Fruit fly (Drosophila melanogaster) whole organism, embryonic: ENCODE data around the gene HemK2.
A peak's percentile ranks its signal among the peaks of the same experiment; 100 is the strongest.

Experiments used
- Aef1 ChIP-seq: fragments of 200-800 bp; sonication (Bioruptor generic); IDR thresholded peaks from 3 replicates; pipeline ENCODE4 v1.3.6; 2022; ENCODE audit warnings: missing biosample characterization, missing genetic modification characterization
- CG10267 ChIP-seq: fragments of 200-800 bp; sonication (Bioruptor generic); optimal IDR thresholded peaks from 2 replicates; lab custom pipeline; 2018; ENCODE audit warnings: missing biosample characterization, mild to moderate bottlenecking, missing genetic modification characterization, moderate library complexity
- CG10321 ChIP-seq: fragments of 200-800 bp; sonication (Bioruptor generic); IDR thresholded peaks from 2 replicates; pipeline ENCODE4 v1.3.6; 2022; ENCODE audit warnings: missing biosample characterization, missing genetic modification characterization
- CG11085 ChIP-seq: fragments of 200-800 bp; sonication (Bioruptor generic); IDR thresholded peaks from 2 replicates; pipeline ENCODE4 v1.3.6; 2022; ENCODE audit warnings: missing biosample characterization, missing genetic modification characterization
- CG13424 ChIP-seq: fragments of 200-800 bp; sonication (Bioruptor generic); optimal IDR thresholded peaks from 2 replicates; lab custom pipeline; 2019; ENCODE audit warnings: missing biosample characterization, mild to moderate bottlenecking, missing genetic modification characterization, moderate library complexity
- CG14441 ChIP-seq: fragments of 200-800 bp; sonication (Bioruptor generic); IDR thresholded peaks from 2 replicates; pipeline ENCODE4 v1.3.6; 2022; ENCODE audit warnings: missing biosample characterization, missing genetic modification characterization
- CG14965 ChIP-seq: fragments of 200-800 bp; sonication (Bioruptor generic); optimal IDR thresholded peaks from 2 replicates; lab custom pipeline; 2016; ENCODE audit warnings: missing biosample characterization, missing genetic modification characterization, borderline replicate concordance
- CG16779 ChIP-seq: fragments of 200-800 bp; sonication (Bioruptor generic); IDR thresholded peaks from 2 replicates; pipeline ENCODE4 v1.3.6; 2022; ENCODE audit warnings: missing biosample characterization, missing genetic modification characterization
- CG16863 ChIP-seq: fragments of 200-800 bp; sonication (Bioruptor generic); optimal IDR thresholded peaks from 3 replicates; lab custom pipeline; 2016; ENCODE audit warnings: missing biosample characterization, missing genetic modification characterization
- CG17829 ChIP-seq: fragments of 200-800 bp; optimal IDR thresholded peaks from 2 replicates; lab custom pipeline; 2019; ENCODE audit warnings: missing biosample characterization, mild to moderate bottlenecking, missing genetic modification characterization, moderate library complexity
- CG17912 ChIP-seq: fragments of 200-800 bp; sonication (Bioruptor generic); optimal IDR thresholded peaks from 2 replicates; lab custom pipeline; 2018; ENCODE audit warnings: missing biosample characterization, mild to moderate bottlenecking, missing genetic modification characterization
- CG18599 ChIP-seq: fragments of 200-800 bp; sonication (Bioruptor generic); optimal IDR thresholded peaks from 3 replicates; lab custom pipeline; 2017; ENCODE audit warnings: missing biosample characterization, missing genetic modification characterization, mild to moderate bottlenecking, moderate library complexity, missing genetic modification reagents
- CG31224 ChIP-seq: fragments of 200-800 bp; sonication (Bioruptor generic); IDR thresholded peaks from 2 replicates; pipeline ENCODE4 v1.3.6; 2022; ENCODE audit warnings: missing biosample characterization, missing genetic modification characterization
- CG31365 ChIP-seq: fragments of 200-800 bp; sonication (Bioruptor generic); optimal IDR thresholded peaks from 2 replicates; lab custom pipeline; 2018; ENCODE audit warnings: missing biosample characterization, mild to moderate bottlenecking, missing genetic modification characterization
- CG31441 ChIP-seq: fragments of 200-800 bp; sonication (Bioruptor generic); IDR thresholded peaks from 2 replicates; pipeline ENCODE4 v1.3.6; 2022; ENCODE audit warnings: missing biosample characterization, missing genetic modification characterization
- CG3995 ChIP-seq: fragments of 200-800 bp; sonication (Bioruptor generic); optimal IDR thresholded peaks from 3 replicates; lab custom pipeline; 2016; ENCODE audit warnings: missing biosample characterization, missing genetic modification characterization
- CG4282 ChIP-seq: fragments of 200-800 bp; sonication (Bioruptor generic); optimal IDR thresholded peaks from 2 replicates; lab custom pipeline; 2016; ENCODE audit warnings: missing biosample characterization, missing genetic modification characterization
- CG4404 ChIP-seq: fragments of 200-800 bp; sonication (Bioruptor generic); IDR thresholded peaks from 2 replicates; pipeline ENCODE4 v1.3.6; 2022; ENCODE audit warnings: missing biosample characterization, missing genetic modification characterization
- CG4617 ChIP-seq: fragments of 200-800 bp; sonication (Bioruptor generic); optimal IDR thresholded peaks from 3 replicates; lab custom pipeline; 2016; ENCODE audit warnings: missing biosample characterization, missing genetic modification characterization, borderline replicate concordance
- CG5953 ChIP-seq: fragments of 200-800 bp; sonication (Bioruptor generic); IDR thresholded peaks from 2 replicates; pipeline ENCODE4 v1.3.6; 2022; ENCODE audit warnings: missing biosample characterization, missing genetic modification characterization
- CG7357 ChIP-seq: fragments of 200-800 bp; sonication (Bioruptor generic); IDR thresholded peaks from 3 replicates; pipeline ENCODE4 v1.3.6; 2022; ENCODE audit warnings: missing biosample characterization, missing genetic modification characterization
- CG9876 ChIP-seq: fragments of 200-800 bp; sonication (Bioruptor generic); optimal IDR thresholded peaks from 2 replicates; lab custom pipeline; 2016; ENCODE audit warnings: missing biosample characterization, missing genetic modification characterization
- CHES-1-like ChIP-seq: fragments of 200-800 bp; sonication (Bioruptor generic); optimal IDR thresholded peaks from 2 replicates; lab custom pipeline; 2016; ENCODE audit warnings: missing biosample characterization, missing genetic modification characterization
- Deaf1 ChIP-seq: fragments of 200-800 bp; optimal IDR thresholded peaks from 3 replicates; lab custom pipeline; 2019; ENCODE audit warnings: missing biosample characterization, mild to moderate bottlenecking, missing genetic modification characterization, moderate library complexity
- Fer3 ChIP-seq: fragments of 200-800 bp; sonication (Bioruptor generic); optimal IDR thresholded peaks from 2 replicates; lab custom pipeline; 2018; ENCODE audit warnings: missing biosample characterization, mild to moderate bottlenecking, missing genetic modification characterization, moderate library complexity
- Myb ChIP-seq: fragments of 200-800 bp; sonication (Bioruptor generic); optimal IDR thresholded peaks from 2 replicates; lab custom pipeline; 2016; ENCODE audit warnings: missing biosample characterization, missing genetic modification characterization
- NC2α ChIP-seq: fragments of 200-800 bp; sonication (Bioruptor generic); optimal IDR thresholded peaks from 2 replicates; lab custom pipeline; 2016; ENCODE audit warnings: missing biosample characterization, missing genetic modification characterization
- NC2β ChIP-seq: fragments of 200-800 bp; sonication (Bioruptor generic); optimal IDR thresholded peaks from 2 replicates; lab custom pipeline; 2016; ENCODE audit warnings: missing biosample characterization, missing genetic modification characterization
- NFAT ChIP-seq: fragments of 200-800 bp; sonication (Bioruptor generic); IDR thresholded peaks from 2 replicates; pipeline ENCODE4 v1.3.6; 2022; ENCODE audit warnings: missing biosample characterization, missing genetic modification characterization
- Nf-YA ChIP-seq: fragments of 200-800 bp; sonication (Bioruptor generic); IDR thresholded peaks from 2 replicates; pipeline ENCODE4 v1.3.6; 2022; ENCODE audit warnings: missing biosample characterization, missing genetic modification characterization
- Oaz ChIP-seq: fragments of 200-800 bp; sonication (Bioruptor generic); IDR thresholded peaks from 2 replicates; pipeline ENCODE4 v1.3.6; 2022; ENCODE audit warnings: missing biosample characterization, missing genetic modification characterization
- Sox102F ChIP-seq: fragments of 200-800 bp; sonication (Bioruptor generic); optimal IDR thresholded peaks from 2 replicates; lab custom pipeline; 2018; ENCODE audit warnings: missing biosample characterization, mild to moderate bottlenecking, missing genetic modification characterization, moderate library complexity
- Xbp1 ChIP-seq: fragments of 200-800 bp; sonication (Bioruptor generic); optimal IDR thresholded peaks from 3 replicates; lab custom pipeline; 2016; ENCODE audit warnings: missing biosample characterization, mild to moderate bottlenecking, missing genetic modification characterization
- bigmax ChIP-seq: fragments of 200-800 bp; sonication (Bioruptor generic); optimal IDR thresholded peaks from 2 replicates; lab custom pipeline; 2018; ENCODE audit warnings: missing biosample characterization, mild to moderate bottlenecking, missing genetic modification characterization
- btn ChIP-seq: fragments of 200-800 bp; sonication (Bioruptor generic); optimal IDR thresholded peaks from 2 replicates; lab custom pipeline; 2016; ENCODE audit warnings: missing biosample characterization, missing genetic modification characterization
- chm ChIP-seq: fragments of 200-800 bp; sonication (Bioruptor generic); IDR thresholded peaks from 2 replicates; pipeline ENCODE4 v1.3.6; 2022; ENCODE audit warnings: missing biosample characterization, missing genetic modification characterization
- crc ChIP-seq: fragments of 200-800 bp; sonication (Bioruptor generic); optimal IDR thresholded peaks from 2 replicates; lab custom pipeline; 2016; ENCODE audit warnings: missing biosample characterization, missing genetic modification characterization
- crp ChIP-seq, 2 experiments: fragments of 200-800 bp; sonication (Bioruptor generic); optimal IDR thresholded peaks; 2 replicates in 1 of 2; 3 replicates in 1 of 2; lab custom pipeline; 2017; ENCODE audit warnings: missing biosample characterization in 2 of 2, missing genetic modification characterization in 2 of 2, mild to moderate bottlenecking in 1 of 2, moderate library complexity in 1 of 2
- dan ChIP-seq: fragments of 200-800 bp; sonication (Bioruptor generic); IDR thresholded peaks from 2 replicates; pipeline ENCODE4 v1.3.6; 2022; ENCODE audit warnings: missing biosample characterization, missing genetic modification characterization
- dimm ChIP-seq: fragments of 200-800 bp; sonication (Bioruptor generic); IDR thresholded peaks from 2 replicates; pipeline ENCODE4 v1.3.6; 2022; ENCODE audit warnings: missing biosample characterization, missing genetic modification characterization
- dmrt11E ChIP-seq: fragments of 200-800 bp; sonication (Bioruptor generic); optimal IDR thresholded peaks from 3 replicates; lab custom pipeline; 2018; ENCODE audit warnings: missing biosample characterization, mild to moderate bottlenecking, missing genetic modification characterization, moderate library complexity
- eyg ChIP-seq: fragments of 200-800 bp; sonication (Bioruptor generic); optimal IDR thresholded peaks from 3 replicates; lab custom pipeline; 2016; ENCODE audit warnings: missing biosample characterization, missing genetic modification characterization
- fd102C ChIP-seq: fragments of 200-800 bp; sonication (Bioruptor generic); optimal IDR thresholded peaks from 2 replicates; lab custom pipeline; 2018; ENCODE audit warnings: missing biosample characterization, mild to moderate bottlenecking, missing genetic modification characterization, moderate library complexity
- lov ChIP-seq, 2 experiments: fragments of 200-800 bp in 1 of 2; fragments of >200 bp in 1 of 2; sonication (Bioruptor generic) in 1 of 2; IDR thresholded peaks in 1 of 2; optimal IDR thresholded peaks in 1 of 2; 2 replicates in 1 of 2; 3 replicates in 1 of 2; pipeline versions ENCODE4 v1.3.6 to Lab custom; 2017 to 2022; ENCODE audit warnings: missing biosample characterization in 1 of 2, missing genetic modification characterization in 1 of 2
- nau ChIP-seq: fragments of 200-800 bp; sonication (Bioruptor generic); optimal IDR thresholded peaks from 3 replicates; lab custom pipeline; 2017; ENCODE audit warnings: missing biosample characterization, mild to moderate bottlenecking, missing genetic modification characterization, missing genetic modification reagents
- nmo ChIP-seq: fragments of 200-800 bp; sonication (Bioruptor generic); optimal IDR thresholded peaks from 2 replicates; lab custom pipeline; 2018; ENCODE audit warnings: missing biosample characterization, mild to moderate bottlenecking, missing genetic modification characterization, moderate library complexity
- org-1 ChIP-seq: fragments of 200-800 bp; sonication (Bioruptor generic); optimal IDR thresholded peaks from 2 replicates; lab custom pipeline; 2017; ENCODE audit warnings: missing biosample characterization, missing genetic modification characterization
- pita ChIP-seq: fragments of 200-800 bp; sonication (Bioruptor generic); optimal IDR thresholded peaks from 2 replicates; lab custom pipeline; 2017; ENCODE audit warnings: missing biosample characterization, mild to moderate bottlenecking, missing genetic modification characterization
- repo ChIP-seq: fragments of 200-800 bp; sonication (Bioruptor generic); optimal IDR thresholded peaks from 2 replicates; lab custom pipeline; 2016; ENCODE audit warnings: missing biosample characterization, missing genetic modification characterization
- slbo ChIP-seq: fragments of 200-800 bp; sonication (Bioruptor generic); IDR thresholded peaks from 2 replicates; pipeline ENCODE4 v1.3.6; 2022; ENCODE audit warnings: missing biosample characterization, missing genetic modification characterization
- vnd ChIP-seq: fragments of 200-800 bp; sonication (Bioruptor generic); IDR thresholded peaks from 3 replicates; pipeline ENCODE4 v1.3.6; 2022; ENCODE audit warnings: missing biosample characterization, missing genetic modification characterization; ENCODE audit not compliant: partially characterized antibody

HemK2 gene

DNA sequence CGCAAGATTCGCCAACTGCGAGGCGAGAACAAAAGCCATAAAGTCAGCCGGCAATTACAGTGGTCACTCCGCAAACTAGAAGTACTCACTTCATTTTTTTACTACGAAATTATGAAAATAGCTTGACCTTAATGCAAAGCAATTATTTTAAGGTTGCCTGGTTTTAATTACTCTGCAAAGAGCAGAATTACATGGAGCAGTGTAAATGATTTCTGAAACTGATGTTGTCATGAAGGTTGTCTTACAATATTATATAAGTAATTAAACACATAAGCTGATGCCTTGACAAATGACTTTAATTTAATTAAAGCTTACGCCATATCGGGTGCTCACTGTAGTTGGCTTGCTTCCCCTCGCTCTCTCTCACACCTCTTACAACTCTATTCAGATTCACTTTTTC lies 25.3 kb downstream of the HemK2 start (continued):
- no peak for TF ChIP-seq CG4617
- no peak for TF ChIP-seq CG16863
- peak; percentile 21; the same call in 1 of the 2 replicates for TF ChIP-seq CG31224 (GFP tag; lab: Robert Waterston, UW)
- no peak for TF ChIP-seq CG14965 (GFP tag; lab: Kevin White, UChicago)
- no peak for TF ChIP-seq CG9876 (GFP tag; lab: Kevin White, UChicago)
- TF ChIP-seq Sox102F, result peak; percentile 43
- TF ChIP-seq crc (GFP tag; lab: Kevin White, UChicago), result peak; percentile 26
- peak; percentile 42 for TF ChIP-seq CG31441 (GFP tag; lab: Robert Waterston, UW)
- TF ChIP-seq CG10321 (GFP tag; lab: Robert Waterston, UW), result no peak
- no peak for TF ChIP-seq dmrt11E (tag; lab: Kevin White, UChicago)
- peak; percentile 44 for TF ChIP-seq CG13424
- peak; percentile 76 for TF ChIP-seq CG18599 (GFP tag; lab: Kevin White, UChicago)
- TF ChIP-seq CG3995 (GFP tag; lab: Kevin White, UChicago), result peak; percentile 16
- no peak for TF ChIP-seq CG11085 (GFP tag; lab: Robert Waterston, UW)
- no peak for TF ChIP-seq CG16779 (GFP tag; lab: Robert Waterston, UW)
- TF ChIP-seq org-1 (GFP tag; lab: Kevin White, UChicago), result peak; percentile 24
- TF ChIP-seq repo (GFP tag; lab: Kevin White, UChicago), result no peak
- no peak for TF ChIP-seq NFAT (GFP tag; lab: Robert Waterston, UW)
- TF ChIP-seq eyg (GFP tag; lab: Kevin White, UChicago), result no peak
- 0 out of 2 replicates have a peak, but pooled peaks have one; percentile 18 for TF ChIP-seq CG14441 (GFP tag; lab: Robert Waterston, UW)
- no peak for TF ChIP-seq lov (optimal IDR thresholded peaks at IDR 0.05; lab: Kevin White, UChicago)
- TF ChIP-seq lov (GFP tag; IDR thresholded peaks at IDR 0.05; lab: Robert Waterston, UW), result no peak
- TF ChIP-seq CG4404 (GFP tag; lab: Robert Waterston, UW), result peak; percentile 49; the same call in 1 of the 2 replicates
- peak; percentile 55 for TF ChIP-seq Fer3 (tag; lab: Kevin White, UChicago)
- TF ChIP-seq CG17829, result no peak
- TF ChIP-seq btn, result no peak
- TF ChIP-seq Aef1 (GFP tag; lab: Robert Waterston, UW), result peak; percentile 35; the same call in 2 of the 3 replicates
- TF ChIP-seq slbo (GFP tag; lab: Robert Waterston, UW), result peak; percentile 70
- no peak for TF ChIP-seq chm (GFP tag; lab: Robert Waterston, UW)
- TF ChIP-seq pita (GFP tag; lab: Kevin White, UChicago), result no peak
- TF ChIP-seq CG31365 (tag; lab: Kevin White, UChicago), result no peak
- TF ChIP-seq bigmax (GFP tag; lab: Kevin White, UChicago), result no peak
- peak; percentile 31 for TF ChIP-seq Xbp1
- TF ChIP-seq CG5953 (GFP tag; lab: Robert Waterston, UW), result no peak
- TF ChIP-seq dan (GFP tag; lab: Robert Waterston, UW), result no peak
- peak; percentile 1 for TF ChIP-seq CG10267 (tag; lab: Kevin White, UChicago)
- TF ChIP-seq nmo (GFP tag; lab: Kevin White, UChicago), result peak; percentile 33
- no peak for TF ChIP-seq fd102C (GFP tag; lab: Kevin White, UChicago)
- peak; percentile 5 for TF ChIP-seq Deaf1 (tag; lab: Kevin White, UChicago)
- TF ChIP-seq crp (GFP tag; optimal IDR thresholded peaks at IDR 0.05; lab: Kevin White, UChicago), result no peak
- TF ChIP-seq nau, result no peak
- TF ChIP-seq NC2β (GFP tag; lab: Kevin White, UChicago), result no peak
- peak; percentile 50 for TF ChIP-seq CHES-1-like (GFP tag; lab: Kevin White, UChicago)
- TF ChIP-seq Nf-YA, result no peak
- no peak for TF ChIP-seq Oaz (GFP tag; lab: Robert Waterston, UW)
- TF ChIP-seq CG4282 (GFP tag; lab: Kevin White, UChicago), result no peak
- peak; percentile 30; the same call in 1 of the 3 replicates for TF ChIP-seq CG7357 (GFP tag; lab: Robert Waterston, UW)
- no peak for TF ChIP-seq vnd (GFP tag; lab: Robert Waterston, UW)
- TF ChIP-seq dimm (GFP tag; lab: Robert Waterston, UW), result no peak
- TF ChIP-seq CG17912 (GFP tag; lab: Kevin White, UChicago), result no peak
- peak; percentile 34 for TF ChIP-seq Myb
- no peak for TF ChIP-seq NC2α
